Fruit fly (Drosophila melanogaster) whole organism, embryonic: ENCODE data around the gene CHES-1-like.

Experiments used
- Asciz ChIP-seq: fragments of 200-800 bp; sonication (Bioruptor generic); optimal IDR thresholded peaks from 2 replicates; lab custom pipeline; 2017; ENCODE audit warnings: missing biosample characterization, mild to moderate bottlenecking, missing genetic modification characterization, missing genetic modification reagents
- B-H1 ChIP-seq: fragments of 200-800 bp; sonication (Bioruptor generic); IDR thresholded peaks from 3 replicates; pipeline ENCODE4 v1.3.6; 2022; ENCODE audit warnings: missing biosample characterization, missing genetic modification characterization
- C15 ChIP-seq: fragments of 200-800 bp; sonication (Bioruptor generic); IDR thresholded peaks from 3 replicates; pipeline ENCODE4 v1.3.6; 2022; ENCODE audit warnings: missing biosample characterization, missing genetic modification characterization
- CG10959 ChIP-seq: fragments of 200-800 bp; sonication (Bioruptor generic); IDR thresholded peaks from 2 replicates; pipeline ENCODE4 v1.3.6; 2022; ENCODE audit warnings: missing biosample characterization, missing genetic modification characterization
- CG10979 ChIP-seq: fragments of 200-800 bp; sonication (Bioruptor generic); optimal IDR thresholded peaks from 2 replicates; lab custom pipeline; 2018; ENCODE audit warnings: missing biosample characterization, mild to moderate bottlenecking, missing genetic modification characterization, moderate library complexity
- CG11398 ChIP-seq: fragments of 200-800 bp; sonication (Bioruptor generic); optimal IDR thresholded peaks from 2 replicates; lab custom pipeline; 2016; ENCODE audit warnings: missing biosample characterization, missing genetic modification characterization
- CG11504 ChIP-seq: fragments of 200-800 bp; sonication (Bioruptor generic); optimal IDR thresholded peaks from 3 replicates; lab custom pipeline; 2019; ENCODE audit warnings: missing biosample characterization, mild to moderate bottlenecking, missing genetic modification characterization, moderate library complexity
- CG11560 ChIP-seq: fragments of 200-800 bp; sonication (Bioruptor generic); IDR thresholded peaks from 3 replicates; pipeline ENCODE4 v1.3.6; 2022; ENCODE audit warnings: missing biosample characterization, missing genetic modification characterization
- CG13123 ChIP-seq: fragments of 200-800 bp; sonication (Bioruptor generic); optimal IDR thresholded peaks from 2 replicates; lab custom pipeline; 2016; ENCODE audit warnings: missing biosample characterization, missing genetic modification characterization
- CG1603 ChIP-seq: fragments of 200-800 bp; sonication (Bioruptor generic); optimal IDR thresholded peaks from 2 replicates; lab custom pipeline; 2019; ENCODE audit warnings: missing biosample characterization, mild to moderate bottlenecking, missing genetic modification characterization, moderate library complexity
- CG17359 ChIP-seq: fragments of 200-800 bp; sonication (Bioruptor generic); optimal IDR thresholded peaks from 3 replicates; lab custom pipeline; 2018; ENCODE audit warnings: missing biosample characterization, mild to moderate bottlenecking, missing genetic modification characterization, moderate library complexity
- CG17385 ChIP-seq: fragments of 200-800 bp; sonication (Bioruptor generic); optimal IDR thresholded peaks from 3 replicates; lab custom pipeline; 2018; ENCODE audit warnings: missing biosample characterization, mild to moderate bottlenecking, missing genetic modification characterization
- CG18262 ChIP-seq: fragments of 200-800 bp; optimal IDR thresholded peaks from 3 replicates; lab custom pipeline; 2019; ENCODE audit warnings: missing biosample characterization, mild to moderate bottlenecking, missing genetic modification characterization, moderate library complexity
- CG31224 ChIP-seq: fragments of 200-800 bp; sonication (Bioruptor generic); IDR thresholded peaks from 2 replicates; pipeline ENCODE4 v1.3.6; 2022; ENCODE audit warnings: missing biosample characterization, missing genetic modification characterization
- CG31441 ChIP-seq: fragments of 200-800 bp; sonication (Bioruptor generic); IDR thresholded peaks from 2 replicates; pipeline ENCODE4 v1.3.6; 2022; ENCODE audit warnings: missing biosample characterization, missing genetic modification characterization
- CG32772 ChIP-seq: fragments of 200-800 bp; sonication (Bioruptor generic); IDR thresholded peaks from 2 replicates; pipeline ENCODE4 v1.3.6; 2022; ENCODE audit warnings: missing biosample characterization, missing genetic modification characterization
- CG4730 ChIP-seq: fragments of 200-800 bp; sonication (Bioruptor generic); IDR thresholded peaks from 2 replicates; pipeline ENCODE4 v1.3.6; 2022; ENCODE audit warnings: missing biosample characterization, missing genetic modification characterization
- CG6272 ChIP-seq: fragments of 200-800 bp; sonication (Bioruptor generic); IDR thresholded peaks from 2 replicates; pipeline ENCODE4 v1.3.6; 2022; ENCODE audit warnings: missing biosample characterization, missing genetic modification characterization
- CTCF ChIP-seq: fragments of 200-800 bp; sonication (Bioruptor generic); optimal IDR thresholded peaks from 2 replicates; lab custom pipeline; 2017; ENCODE audit warnings: missing biosample characterization, mild to moderate bottlenecking, missing genetic modification characterization, moderate library complexity
- D ChIP-seq, 2 experiments: fragments of 200-800 bp in 1 of 2; fragments of >200 bp in 1 of 2; sonication (Bioruptor generic) in 1 of 2; optimal IDR thresholded peaks; 2 replicates in 1 of 2; 3 replicates in 1 of 2; lab custom pipeline; 2017; ENCODE audit warnings: mild to moderate bottlenecking in 1 of 2, missing biosample characterization in 1 of 2, missing genetic modification characterization in 1 of 2, missing genetic modification reagents in 1 of 2
- Dek ChIP-seq: fragments of 200-800 bp; sonication (Bioruptor generic); optimal IDR thresholded peaks from 3 replicates; lab custom pipeline; 2019; ENCODE audit warnings: missing biosample characterization, mild to moderate bottlenecking, missing genetic modification characterization, moderate library complexity
- Dip2 ChIP-seq: fragments of 200-800 bp; sonication (Bioruptor generic); IDR thresholded peaks from 2 replicates; pipeline ENCODE4 v1.3.6; 2022; ENCODE audit warnings: missing biosample characterization, missing genetic modification characterization
- Doc2 ChIP-seq: fragments of 200-800 bp; sonication (Bioruptor generic); IDR thresholded peaks from 2 replicates; pipeline ENCODE4 v1.3.6; 2022; ENCODE audit warnings: missing biosample characterization, missing genetic modification characterization
- Drgx ChIP-seq: fragments of 200-800 bp; sonication (Bioruptor generic); IDR thresholded peaks from 2 replicates; pipeline ENCODE4 v1.3.6; 2022; ENCODE audit warnings: missing biosample characterization, missing genetic modification characterization
- Ets65A ChIP-seq: fragments of 200-800 bp; sonication (Bioruptor generic); peaks from one replicate; lab custom pipeline; 2016; ENCODE audit warnings: missing biosample characterization, missing genetic modification characterization
- Fer3 ChIP-seq: fragments of 200-800 bp; sonication (Bioruptor generic); optimal IDR thresholded peaks from 2 replicates; lab custom pipeline; 2018; ENCODE audit warnings: missing biosample characterization, mild to moderate bottlenecking, missing genetic modification characterization, moderate library complexity
- HLH3B ChIP-seq: fragments of 200-800 bp; sonication (Bioruptor generic); IDR thresholded peaks from 2 replicates; pipeline ENCODE4 v1.3.6; 2022; ENCODE audit warnings: missing biosample characterization, missing genetic modification characterization
- Hand ChIP-seq: fragments of 200-800 bp; sonication (Bioruptor generic); optimal IDR thresholded peaks from 2 replicates; lab custom pipeline; 2017; ENCODE audit warnings: mild to moderate bottlenecking, missing biosample characterization, missing genetic modification reagents, missing genetic modification characterization
- Max ChIP-seq: fragments of 200-800 bp; sonication (Bioruptor generic); optimal IDR thresholded peaks from 2 replicates; lab custom pipeline; 2016; ENCODE audit warnings: missing biosample characterization, mild to moderate bottlenecking, missing genetic modification characterization
- Optix ChIP-seq: fragments of 200-800 bp; sonication (Bioruptor generic); IDR thresholded peaks from 3 replicates; pipeline ENCODE4 v1.3.6; 2022; ENCODE audit warnings: missing biosample characterization, missing genetic modification characterization
- Pdp1 ChIP-seq, 2 experiments: fragments of 200-800 bp; sonication (Bioruptor generic); optimal IDR thresholded peaks; 3 replicates each; lab custom pipeline; 2016; ENCODE audit warnings: missing biosample characterization in 2 of 2, missing genetic modification characterization in 2 of 2, mild to moderate bottlenecking in 1 of 2, moderate library complexity in 1 of 2
- Sox102F ChIP-seq: fragments of 200-800 bp; sonication (Bioruptor generic); optimal IDR thresholded peaks from 2 replicates; lab custom pipeline; 2018; ENCODE audit warnings: missing biosample characterization, mild to moderate bottlenecking, missing genetic modification characterization, moderate library complexity
- Xrp1 ChIP-seq: fragments of 200-800 bp; sonication (Bioruptor generic); IDR thresholded peaks from 2 replicates; pipeline ENCODE4 v1.3.6; 2022; ENCODE audit warnings: missing biosample characterization, missing genetic modification characterization
- ac ChIP-seq: fragments of 200-800 bp; sonication (Bioruptor generic); optimal IDR thresholded peaks from 3 replicates; lab custom pipeline; 2017; ENCODE audit warnings: missing biosample characterization, mild to moderate bottlenecking, missing genetic modification characterization
- chinmo ChIP-seq: fragments of 200-800 bp; sonication (Bioruptor generic); IDR thresholded peaks from 4 replicates; pipeline ENCODE4 v1.3.6; 2022; ENCODE audit warnings: missing biosample characterization, missing genetic modification characterization; ENCODE audit not compliant: partially characterized antibody
- dysf ChIP-seq: fragments of 200-800 bp; sonication (Bioruptor generic); IDR thresholded peaks from 3 replicates; pipeline ENCODE4 v1.3.6; 2022; ENCODE audit warnings: missing biosample characterization, missing genetic modification characterization
- eve ChIP-seq, 2 experiments: fragments of >200 bp; optimal IDR thresholded peaks; 2 replicates each; lab custom pipeline; 2017; ENCODE audit warnings: missing biosample characterization in 2 of 2, missing genetic modification characterization in 2 of 2
- fd96Cb ChIP-seq: fragments of 200-800 bp; sonication (Bioruptor generic); optimal IDR thresholded peaks from 2 replicates; lab custom pipeline; 2018; ENCODE audit warnings: missing biosample characterization, mild to moderate bottlenecking, missing genetic modification characterization, moderate library complexity
- gem ChIP-seq: fragments of 200-800 bp; sonication (Bioruptor generic); optimal IDR thresholded peaks from 2 replicates; lab custom pipeline; 2019; ENCODE audit warnings: missing biosample characterization, mild to moderate bottlenecking, missing genetic modification characterization, moderate library complexity
- hbn ChIP-seq: fragments of 200-800 bp; sonication (Bioruptor generic); IDR thresholded peaks from 2 replicates; pipeline ENCODE4 v1.3.6; 2022; ENCODE audit warnings: missing biosample characterization, missing genetic modification characterization; ENCODE audit not compliant: partially characterized antibody
- jing ChIP-seq: fragments of 200-800 bp; sonication (Bioruptor generic); optimal IDR thresholded peaks from 2 replicates; lab custom pipeline; 2018; ENCODE audit warnings: missing biosample characterization, mild to moderate bottlenecking, missing genetic modification characterization
- lilli ChIP-seq: fragments of 200-800 bp; sonication (Bioruptor generic); optimal IDR thresholded peaks from 3 replicates; lab custom pipeline; 2016; ENCODE audit warnings: missing biosample characterization, missing genetic modification characterization
- lmd ChIP-seq: fragments of 200-800 bp; sonication (Bioruptor generic); IDR thresholded peaks from 2 replicates; pipeline ENCODE4 v1.3.6; 2022; ENCODE audit warnings: missing biosample characterization, missing genetic modification characterization
- mam ChIP-seq: fragments of 200-800 bp; sonication (Bioruptor generic); optimal IDR thresholded peaks from 3 replicates; lab custom pipeline; 2016; ENCODE audit warnings: missing biosample characterization, missing genetic modification characterization
- phol ChIP-seq: fragments of 200-800 bp; sonication (Bioruptor generic); optimal IDR thresholded peaks from 3 replicates; lab custom pipeline; 2018; ENCODE audit warnings: missing biosample characterization, mild to moderate bottlenecking, missing genetic modification characterization, moderate library complexity
- row ChIP-seq: fragments of 200-800 bp; sonication (Bioruptor generic); IDR thresholded peaks from 3 replicates; pipeline ENCODE4 v1.3.6; 2022; ENCODE audit warnings: missing biosample characterization, missing genetic modification characterization
- run ChIP-seq: fragments of 200-800 bp; sonication (Bioruptor generic); optimal IDR thresholded peaks from 3 replicates; lab custom pipeline; 2018; ENCODE audit warnings: missing biosample characterization, mild to moderate bottlenecking, missing genetic modification characterization
- sens ChIP-seq: fragments of 200-800 bp; sonication (Bioruptor generic); peaks from one replicate; lab custom pipeline; 2016; ENCODE audit warnings: missing biosample characterization, missing genetic modification characterization
- unc-4 ChIP-seq: fragments of 200-800 bp; sonication (Bioruptor generic); IDR thresholded peaks from 2 replicates; pipeline ENCODE4 v1.3.6; 2022; ENCODE audit warnings: missing biosample characterization, missing genetic modification characterization; ENCODE audit not compliant: partially characterized antibody
- wdn ChIP-seq: fragments of 200-800 bp; sonication (Bioruptor generic); IDR thresholded peaks from 2 replicates; pipeline ENCODE4 v1.3.6; 2022; ENCODE audit warnings: missing biosample characterization, missing genetic modification characterization

CHES-1-like gene

dm6 chrX:7651657-7652056 lies 57.5 kb downstream of the CHES-1-like start (continued):
- TF ChIP-seq C15 (0 out of 3 replicates have a peak, but pooled peaks have one; percentile 38), CG13123 (no peak), Doc2 (GFP tag; lab: Robert Waterston, UW) (0 out of 2 replicates have a peak, but pooled peaks have one; percentile 32), HLH3B (GFP tag; lab: Robert Waterston, UW) (peak; percentile 62), B-H1 (GFP tag; lab: Robert Waterston, UW) (no peak; the same call in 2 of the 3 replicates), mam (GFP tag; lab: Kevin White, UChicago) (peak; percentile 59), D (optimal IDR thresholded peaks at IDR 0.05; lab: Kevin White, UChicago) (no peak), D (GFP tag; optimal IDR thresholded peaks at IDR 0.05; lab: Kevin White, UChicago) (peak; percentile 21)

dm6 chrX:7637091-7637490 lies 72.1 kb downstream of the CHES-1-like start:
- TF ChIP-seq ac (GFP tag; lab: Kevin White, UChicago): no peak
- TF ChIP-seq Drgx (GFP tag; lab: Robert Waterston, UW): peak; percentile 66; the same call in 1 of the 2 replicates
- peak; percentile 33 for TF ChIP-seq CG18262 (tag; lab: Kevin White, UChicago)
- no peak for TF ChIP-seq Dip2 (GFP tag; lab: Robert Waterston, UW)
- TF ChIP-seq CG10979 (tag; lab: Kevin White, UChicago): peak; percentile 31
- TF ChIP-seq chinmo: no peak
- peak; percentile 42 for TF ChIP-seq Ets65A (GFP tag; lab: Kevin White, UChicago)
- TF ChIP-seq Optix (GFP tag; lab: Robert Waterston, UW): no peak
- peak; percentile 68 for TF ChIP-seq sens (GFP tag; lab: Kevin White, UChicago)
- TF ChIP-seq CG17359 (tag; lab: Kevin White, UChicago): peak; percentile 8
- peak; percentile 10 for TF ChIP-seq CG1603
- no peak for TF ChIP-seq CG31224 (GFP tag; lab: Robert Waterston, UW)
- no peak for TF ChIP-seq Hand (GFP tag; lab: Kevin White, UChicago)
- TF ChIP-seq lilli: no peak
- no peak for TF ChIP-seq HLH3B (GFP tag; lab: Robert Waterston, UW)
- TF ChIP-seq fd96Cb (tag; lab: Kevin White, UChicago): peak; percentile 13
- TF ChIP-seq Pdp1 (GFP tag; optimal IDR thresholded peaks at IDR 0.05; lab: Kevin White, UChicago): no peak
- TF ChIP-seq Dek (tag; lab: Kevin White, UChicago): no peak
- TF ChIP-seq Asciz (GFP tag; lab: Kevin White, UChicago): no peak
- TF ChIP-seq CG4730 (GFP tag; lab: Robert Waterston, UW): no peak
- no peak for TF ChIP-seq CG11560 (tag; lab: Robert Waterston, UW)
- no peak for TF ChIP-seq CTCF
- TF ChIP-seq phol (tag; lab: Kevin White, UChicago): peak; percentile 46
- no peak for TF ChIP-seq CG32772 (GFP tag; lab: Robert Waterston, UW)
- TF ChIP-seq CG11504 (tag; lab: Kevin White, UChicago): peak; percentile 11
- TF ChIP-seq Fer3 (tag; lab: Kevin White, UChicago): no peak
- TF ChIP-seq Xrp1 (GFP tag; lab: Robert Waterston, UW): no peak
- TF ChIP-seq CG11398 (GFP tag; lab: Kevin White, UChicago): no peak
- TF ChIP-seq CG10959 (GFP tag; lab: Robert Waterston, UW): no peak
- no peak for TF ChIP-seq CG17385 (GFP tag; lab: Kevin White, UChicago)
- TF ChIP-seq hbn (GFP tag; lab: Robert Waterston, UW): no peak
- TF ChIP-seq CG6272 (GFP tag; lab: Robert Waterston, UW): no peak
- no peak for TF ChIP-seq lmd (GFP tag; lab: Robert Waterston, UW)
- no peak for TF ChIP-seq row
- no peak for TF ChIP-seq dysf (GFP tag; lab: Robert Waterston, UW)
- TF ChIP-seq run (tag; lab: Kevin White, UChicago): no peak
- TF ChIP-seq gem: peak; percentile 8
- TF ChIP-seq CG31441 (GFP tag; lab: Robert Waterston, UW): 0 out of 2 replicates have a peak, but pooled peaks have one; percentile 38
- no peak for TF ChIP-seq wdn (GFP tag; lab: Robert Waterston, UW)
- peak; percentile 8 for TF ChIP-seq Sox102F (GFP tag; lab: Kevin White, UChicago)
- TF ChIP-seq Max (GFP tag; lab: Kevin White, UChicago): no peak
- peak in 1 of 2 experiments; percentile 5 for TF ChIP-seq eve (GFP tag; optimal IDR thresholded peaks at IDR 0.05; lab: Kevin White, UChicago)
- no peak for TF ChIP-seq unc-4 (GFP tag; lab: Robert Waterston, UW)
- TF ChIP-seq jing (GFP tag; lab: Kevin White, UChicago): no peak
